Worm (Caenorhabditis elegans) whole organism, L1 larva: Measurements from ENCODE around the gene vars-1.

Experiments
- C04F5.9 ChIP-seq: sonication (generic microtip); optimal IDR thresholded peaks from 2 replicates; lab custom pipeline; 2016; ENCODE audit warnings: missing genetic modification characterization, missing compliant biosample characterization
- F16B12.6 ChIP-seq: fragments of 150-350 bp; optimal IDR thresholded peaks from 2 replicates; lab custom pipeline; 2014; ENCODE audit warnings: missing biosample characterization, missing genetic modification characterization
- aly-2 ChIP-seq: fragments of 150-350 bp; optimal IDR thresholded peaks from 2 replicates; lab custom pipeline; 2014; ENCODE audit warnings: missing biosample characterization, missing genetic modification characterization
- ama-1 ChIP-seq: fragments of 150-350 bp; optimal IDR thresholded peaks from 2 replicates; lab custom pipeline; 2014
- blmp-1 ChIP-seq: fragments of 150-350 bp; optimal IDR thresholded peaks from 2 replicates; lab custom pipeline; 2014; ENCODE audit warnings: missing biosample characterization, missing genetic modification characterization
- ceh-90 ChIP-seq: sonication (generic microtip); optimal IDR thresholded peaks from 2 replicates; lab custom pipeline; 2016; ENCODE audit warnings: missing genetic modification characterization, missing compliant biosample characterization
- ces-1 ChIP-seq: fragments of 150-350 bp; optimal IDR thresholded peaks from 2 replicates; lab custom pipeline; 2014; ENCODE audit warnings: missing biosample characterization, missing genetic modification reagents, missing genetic modification characterization
- dpl-1 ChIP-seq, 3 experiments: fragments of 150-350 bp in 2 of 3; sonication (generic microtip) in 1 of 3; optimal IDR thresholded peaks; 2 replicates each; lab custom pipeline; 2014 to 2017; ENCODE audit warnings: missing biosample characterization in 3 of 3, missing genetic modification characterization in 3 of 3, missing genetic modification reagents in 3 of 3
- dsc-1 ChIP-seq: sonication (generic microtip); optimal IDR thresholded peaks from 2 replicates; lab custom pipeline; 2016; ENCODE audit warnings: mild to moderate bottlenecking, missing genetic modification characterization, missing compliant biosample characterization
- efl-1 ChIP-seq, 4 experiments: fragments of 150-350 bp; optimal IDR thresholded peaks in 3 of 4; peaks in 1 of 4; 1 replicate in 1 of 4; 2 replicates in 3 of 4; lab custom pipeline; 2014; ENCODE audit warnings: missing biosample characterization in 2 of 4, missing genetic modification characterization in 2 of 4, missing genetic modification reagents in 2 of 4
- egl-13 ChIP-seq: sonication (generic microtip); optimal IDR thresholded peaks from 2 replicates; lab custom pipeline; 2016; ENCODE audit warnings: missing genotype, missing genetic modification reagents, missing genetic modification characterization, missing compliant biosample characterization
- elt-3 ChIP-seq, 6 experiments: fragments of 150-350 bp in 1 of 6; sonication (generic microtip); optimal IDR thresholded peaks; 2 replicates each; lab custom pipeline; 2017 to 2018; ENCODE audit warnings: missing biosample characterization in 6 of 6, missing genetic modification characterization in 6 of 6, inconsistent platforms in 1 of 6
- ets-5 ChIP-seq: fragments of 200-800 bp; sonication (Bioruptor generic); IDR thresholded peaks from 2 replicates; pipeline ENCODE4 v1.3.6; 2022; ENCODE audit warnings: missing genetic modification characterization, missing compliant biosample characterization
- fkh-10 ChIP-seq: sonication (generic microtip); optimal IDR thresholded peaks from 2 replicates; lab custom pipeline; 2017; ENCODE audit warnings: missing biosample characterization, missing genetic modification reagents, missing genetic modification characterization
- hlh-4 ChIP-seq: sonication (generic microtip); optimal IDR thresholded peaks from 2 replicates; lab custom pipeline; 2016; ENCODE audit warnings: mild to moderate bottlenecking, missing genetic modification characterization, missing compliant biosample characterization
- hpl-2 ChIP-seq: fragments of 150-350 bp; optimal IDR thresholded peaks from 2 replicates; lab custom pipeline; 2014; ENCODE audit warnings: missing biosample characterization, missing genetic modification reagents, missing genetic modification characterization
- irx-1 ChIP-seq: sonication (generic microtip); optimal IDR thresholded peaks from 2 replicates; lab custom pipeline; 2016; ENCODE audit warnings: missing genetic modification characterization, missing compliant biosample characterization
- isw-1 ChIP-seq: fragments of 200-800 bp; sonication (Bioruptor generic); IDR thresholded peaks from 2 replicates; pipeline ENCODE4 v1.3.6; 2022; ENCODE audit warnings: missing genetic modification characterization, missing compliant biosample characterization
- lin-15B ChIP-seq: fragments of 150-350 bp; sonication (generic microtip); optimal IDR thresholded peaks from 3 replicates; lab custom pipeline; 2014; ENCODE audit warnings: missing biosample characterization, missing genetic modification characterization
- lin-35 ChIP-seq, 2 experiments: fragments of 150-350 bp; optimal IDR thresholded peaks; 2 replicates each; lab custom pipeline; 2014; ENCODE audit warnings: missing biosample characterization in 2 of 2, missing genetic modification characterization in 2 of 2, missing genetic modification reagents in 2 of 2
- lsy-2 ChIP-seq, 2 experiments: fragments of 150-350 bp; optimal IDR thresholded peaks; 2 replicates each; lab custom pipeline; 2014; ENCODE audit warnings: missing biosample characterization in 2 of 2, missing genetic modification characterization in 2 of 2
- mdl-1 ChIP-seq, 2 experiments: fragments of 150-350 bp; optimal IDR thresholded peaks; 2 replicates each; lab custom pipeline; 2014 to 2017; ENCODE audit warnings: missing biosample characterization in 2 of 2, missing genetic modification characterization in 2 of 2, inconsistent platforms in 1 of 2
- mef-2 ChIP-seq: fragments of 150-350 bp; optimal IDR thresholded peaks from 2 replicates; lab custom pipeline; 2014; ENCODE audit warnings: missing biosample characterization, missing genetic modification characterization
- nhr-12 ChIP-seq: sonication (generic microtip); optimal IDR thresholded peaks from 2 replicates; lab custom pipeline; 2017; ENCODE audit warnings: missing biosample characterization, missing genetic modification characterization
- nhr-19 ChIP-seq: fragments of 200-800 bp; sonication (Bioruptor generic); conservative IDR thresholded peaks from 2 replicates; pipeline ENCODE4 v1.3.6; 2022; ENCODE audit warnings: missing genetic modification characterization, missing compliant biosample characterization
- nhr-20 ChIP-seq: sonication (generic microtip); optimal IDR thresholded peaks from 2 replicates; lab custom pipeline; 2016; ENCODE audit warnings: mild to moderate bottlenecking, missing genetic modification characterization, missing compliant biosample characterization
- nhr-28 ChIP-seq: fragments of 150-350 bp; optimal IDR thresholded peaks from 2 replicates; lab custom pipeline; 2014; ENCODE audit warnings: missing biosample characterization, missing genetic modification characterization
- nhr-47 ChIP-seq: sonication (generic microtip); optimal IDR thresholded peaks from 2 replicates; lab custom pipeline; 2016; ENCODE audit warnings: mild to moderate bottlenecking, missing genetic modification characterization, moderate library complexity, missing compliant biosample characterization
- nhr-85 ChIP-seq: sonication (generic microtip); peaks from one replicate; lab custom pipeline; 2016; ENCODE audit warnings: missing genetic modification characterization, inconsistent platforms, missing compliant biosample characterization
- nhr-90 ChIP-seq: sonication (generic microtip); optimal IDR thresholded peaks from 2 replicates; lab custom pipeline; 2016; ENCODE audit warnings: mild to moderate bottlenecking, missing genetic modification characterization, missing compliant biosample characterization; ENCODE audit not compliant: poor library complexity
- pax-3 ChIP-seq: fragments of 200-800 bp; sonication (Bioruptor generic); optimal IDR thresholded peaks from 2 replicates; lab custom pipeline; 2018; ENCODE audit warnings: mild to moderate bottlenecking, missing genetic modification characterization, moderate library complexity, missing compliant biosample characterization
- pqm-1 ChIP-seq: sonication (generic microtip); optimal IDR thresholded peaks from 3 replicates; lab custom pipeline; 2017; ENCODE audit warnings: missing biosample characterization, missing genetic modification characterization
- snu-23 ChIP-seq: sonication (generic microtip); optimal IDR thresholded peaks from 2 replicates; lab custom pipeline; 2016; ENCODE audit warnings: missing genetic modification characterization, missing compliant biosample characterization
- sox-4 ChIP-seq: sonication (generic microtip); optimal IDR thresholded peaks from 2 replicates; lab custom pipeline; 2016; ENCODE audit warnings: missing genetic modification characterization, missing compliant biosample characterization
- unc-30 ChIP-seq: sonication (generic microtip); optimal IDR thresholded peaks from 2 replicates; lab custom pipeline; 2017; ENCODE audit warnings: missing biosample characterization, missing genetic modification characterization
- unc-86 ChIP-seq: sonication (generic microtip); optimal IDR thresholded peaks from 2 replicates; lab custom pipeline; 2016; ENCODE audit warnings: missing genetic modification characterization, missing compliant biosample characterization
- unc-98 ChIP-seq: fragments of 200-800 bp; sonication (Bioruptor generic); IDR thresholded peaks from 2 replicates; pipeline ENCODE4 v1.3.6; 2022; ENCODE audit warnings: missing genetic modification characterization, missing compliant biosample characterization
- xbp-1 ChIP-seq: sonication (generic microtip); optimal IDR thresholded peaks from 2 replicates; lab custom pipeline; 2016; ENCODE audit warnings: missing genetic modification characterization, missing compliant biosample characterization
- zag-1 ChIP-seq: fragments of 150-350 bp; optimal IDR thresholded peaks from 2 replicates; lab custom pipeline; 2014; ENCODE audit warnings: missing biosample characterization, missing genetic modification characterization
- zip-4 ChIP-seq: fragments of 200-800 bp; sonication (Bioruptor generic); optimal IDR thresholded peaks from 2 replicates; lab custom pipeline; 2018; ENCODE audit warnings: mild to moderate bottlenecking, missing genetic modification characterization, moderate library complexity, missing compliant biosample characterization
- ztf-11 ChIP-seq, 2 experiments: sonication (generic microtip); optimal IDR thresholded peaks; 2 replicates each; lab custom pipeline; 2016 to 2017; ENCODE audit warnings: missing genetic modification characterization in 2 of 2, missing biosample characterization in 1 of 2, missing compliant biosample characterization in 1 of 2

Gene vars-1

ce11 chrV:8069637-8070036 is 38.4 kb downstream of the vars-1 start, which contains the start of gene str-143:
Gene str-143, minus strand, starts transcription at chrV:8069737.
- TF ChIP-seq hpl-2 (GFP tag; lab: Kevin White, UChicago) (no peak), mdl-1 (tag; optimal IDR thresholded peaks at IDR 0.05; lab: Kevin White, UChicago) (no peak), ces-1 (GFP tag; lab: Kevin White, UChicago) (no peak), lsy-2 (tag; optimal IDR thresholded peaks at IDR 0.05; lab: Kevin White, UChicago) (no peak), C04F5.9 (tag; lab: Kevin White, UChicago) (no peak), ama-1 (no peak), lin-35 (GFP tag; optimal IDR thresholded peaks at IDR 0.05; lab: Kevin White, UChicago) (no peak), dsc-1 (tag; lab: Kevin White, UChicago) (no peak), mef-2 (tag; lab: Kevin White, UChicago) (no peak), nhr-19 (no peak), unc-86 (no peak), efl-1 (optimal IDR thresholded peaks at IDR 0.05; lab: Kevin White, UChicago) (no peak), efl-1 (GFP tag; optimal IDR thresholded peaks at IDR 0.05 in 1 of 2; lab: Kevin White, UChicago) (no peak), xbp-1 (tag; lab: Kevin White, UChicago) (no peak), nhr-12 (tag; lab: Kevin White, UChicago) (no peak), zip-4 (GFP tag; lab: Kevin White, UChicago) (no peak), egl-13 (no peak)
- TF ChIP-seq, all 84 proteins: peak for 0

- TF ChIP-seq mef-2 (tag; lab: Kevin White, UChicago) = no peak
- peak; percentile 15 for TF ChIP-seq dsc-1 (tag; lab: Kevin White, UChicago)
- no peak for TF ChIP-seq pqm-1 (tag; lab: Kevin White, UChicago)
- TF ChIP-seq aly-2 (tag; lab: Kevin White, UChicago) = no peak
Measured at ce11 chrV:8072047-8072446, 40.8 kb downstream of the vars-1 start, which contains the start of gene str-144. Gene str-144, minus strand, starts transcription at chrV:8072147.

ce11 chrV:8073162-8073561 is 42.0 kb downstream of the vars-1 start:
- TF ChIP-seq sox-4 (tag; lab: Kevin White, UChicago) = no peak
- TF ChIP-seq mdl-1 (tag; optimal IDR thresholded peaks at IDR 0.05; lab: Kevin White, UChicago) = no peak
- peak; percentile 85 for TF ChIP-seq nhr-85 (tag; lab: Kevin White, UChicago)
- peak; percentile 89 for TF ChIP-seq blmp-1 (tag; lab: Kevin White, UChicago)
- no peak for TF ChIP-seq ces-1 (GFP tag; lab: Kevin White, UChicago)
- TF ChIP-seq hlh-4 = no peak
- no peak for TF ChIP-seq nhr-47 (tag; lab: Kevin White, UChicago)
- TF ChIP-seq ets-5 (GFP tag; lab: Robert Waterston, UW) = no peak
- TF ChIP-seq elt-3 (tag; optimal IDR thresholded peaks at IDR 0.05; lab: Kevin White, UChicago) = peak in 5 of 6 experiments; percentile 78 to 89 (median 86)
- no peak for TF ChIP-seq ceh-90 (tag; lab: Kevin White, UChicago)
- no peak for TF ChIP-seq dpl-1 (GFP tag; optimal IDR thresholded peaks at IDR 0.05; lab: Kevin White, UChicago)
- TF ChIP-seq isw-1 (GFP tag; lab: Robert Waterston, UW) = no peak
- TF ChIP-seq ztf-11 (tag; optimal IDR thresholded peaks at IDR 0.05; lab: Kevin White, UChicago) = no peak
- TF ChIP-seq nhr-20 (tag; lab: Kevin White, UChicago) = peak; percentile 29
- TF ChIP-seq snu-23 = no peak
- peak; percentile 56 for TF ChIP-seq dsc-1 (tag; lab: Kevin White, UChicago)
- no peak for TF ChIP-seq fkh-10 (GFP tag; lab: Kevin White, UChicago)
- no peak for TF ChIP-seq nhr-28 (tag; lab: Kevin White, UChicago)

- TF ChIP-seq unc-98 (GFP tag; lab: Robert Waterston, UW) (no peak), pax-3 (tag; lab: Kevin White, UChicago) (no peak), nhr-19 (no peak), lin-15B (tag; lab: Kevin White, UChicago) (no peak), ceh-90 (tag; lab: Kevin White, UChicago) (no peak), nhr-90 (tag; lab: Kevin White, UChicago) (no peak), lsy-2 (tag; optimal IDR thresholded peaks at IDR 0.05; lab: Kevin White, UChicago) (no peak), zip-4 (GFP tag; lab: Kevin White, UChicago) (no peak), irx-1 (no peak), nhr-20 (tag; lab: Kevin White, UChicago) (no peak), hpl-2 (GFP tag; lab: Kevin White, UChicago) (no peak), mef-2 (tag; lab: Kevin White, UChicago) (no peak), F16B12.6 (tag; lab: Kevin White, UChicago) (no peak), unc-30 (no peak), zag-1 (tag; lab: Kevin White, UChicago) (no peak), nhr-85 (tag; lab: Kevin White, UChicago) (no peak)
Measured at ce11 chrV:8075712-8076111, 44.5 kb downstream of the vars-1 start, which contains the start of gene catp-3. Gene catp-3, plus strand, starts transcription at chrV:8076012.
